Fruit fly (Drosophila melanogaster): ENCODE data around the gene Pgk.

Pgk gene

DNA sequence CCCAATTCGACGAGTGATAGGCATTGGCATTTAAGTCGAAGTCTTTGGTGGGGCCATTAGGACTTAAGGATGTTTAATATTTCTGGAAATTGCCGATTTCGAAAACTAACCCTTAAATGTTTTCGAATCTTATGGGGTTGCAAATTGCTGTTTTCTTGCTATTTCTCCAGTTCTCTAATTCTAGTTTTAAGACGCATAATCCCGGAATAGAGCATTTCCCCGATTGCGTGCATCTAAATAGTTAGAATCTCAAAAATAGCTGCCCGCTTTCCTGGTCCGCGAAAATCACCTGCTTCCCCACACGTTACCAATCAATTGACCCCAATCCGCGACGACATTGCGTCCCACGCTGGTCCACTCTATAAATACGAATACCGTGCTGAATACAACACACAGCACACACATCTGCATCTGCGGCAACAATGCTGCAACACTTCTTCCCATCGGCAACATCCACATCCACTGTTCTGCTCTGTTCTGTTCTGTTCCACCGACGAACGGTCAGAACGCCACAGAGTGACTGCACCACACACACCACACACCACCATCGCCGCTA, 886 bp downstream of the Pgk start, which contains the start of gene Bacc (continued):
- TF ChIP-seq zen (tag; optimal IDR thresholded peaks at IDR 0.05) (peak; percentile 45), pfk (GFP tag; optimal IDR thresholded peaks at IDR 0.05) (peak; percentile 80), Adf1 (GFP tag; IDR thresholded peaks at IDR 0.05) (no peak), bsh (GFP tag; optimal IDR thresholded peaks at IDR 0.05) (peak; percentile 79 to 99), CG43689 (GFP tag; IDR thresholded peaks at IDR 0.05) (no peak), luna (GFP tag; optimal IDR thresholded peaks at IDR 0.05) (peak; percentile 70), CG10431 (GFP tag; optimal IDR thresholded peaks at IDR 0.05) (peak; percentile 70), pita (GFP tag; optimal IDR thresholded peaks at IDR 0.05) (no peak), Hmr (GFP tag; optimal IDR thresholded peaks at IDR 0.05) (peak; percentile 94), chinmo (GFP tag; IDR thresholded peaks at IDR 0.05; ENCODE audit: partially characterized antibody) (no peak), CG11695 (GFP tag; IDR thresholded peaks at IDR 0.05) (no peak), CG2875 (GFP tag; optimal IDR thresholded peaks at IDR 0.05) (peak; percentile 79), CG14441 (GFP tag; IDR thresholded peaks at IDR 0.05) (no peak), Nf-YC (tag; optimal IDR thresholded peaks at IDR 0.05) (peak; percentile 64), amos (GFP tag; IDR thresholded peaks at IDR 0.05; ENCODE audit: partially characterized antibody) (no peak), dpn (GFP tag; optimal IDR thresholded peaks at IDR 0.05) (peak; percentile 87 to 91), CG7372 (GFP tag; IDR thresholded peaks at IDR 0.05) (no peak), CG12071 (GFP tag; optimal IDR thresholded peaks at IDR 0.05) (peak; percentile 66), Dip2 (GFP tag; IDR thresholded peaks at IDR 0.05) (no peak), CG12942 (GFP tag; optimal IDR thresholded peaks at IDR 0.05) (peak; percentile 80), CG7357 (GFP tag; IDR thresholded peaks at IDR 0.05) (peak; percentile 70), CG4424 (GFP tag; optimal IDR thresholded peaks at IDR 0.05) (peak; percentile 86), CG9437 (GFP tag; optimal IDR thresholded peaks at IDR 0.05) (peak; percentile 90), Hr39 (optimal IDR thresholded peaks at IDR 0.05) (no peak), CG34422 (GFP tag; IDR thresholded peaks at IDR 0.05) (no peak), sens (GFP tag) (peak; percentile 96), CG12155 (GFP tag; optimal IDR thresholded peaks at IDR 0.05) (peak; percentile 84), bbx (GFP tag; IDR thresholded peaks at IDR 0.05; ENCODE audit: partially characterized antibody) (no peak), CG7928 (GFP tag; optimal IDR thresholded peaks at IDR 0.05) (peak; percentile 16), odd (GFP tag; optimal IDR thresholded peaks at IDR 0.05) (peak; percentile 82), D19B (GFP tag; optimal IDR thresholded peaks at IDR 0.05) (peak; percentile 40), ci (GFP tag; IDR thresholded peaks at IDR 0.05) (no peak), CG1832 (GFP tag; optimal IDR thresholded peaks at IDR 0.05) (no peak), Hr78 (GFP tag; optimal IDR thresholded peaks at IDR 0.05) (peak in 1 of 2 experiments; percentile 41), NfI (GFP tag; optimal IDR thresholded peaks at IDR 0.05) (peak; percentile 83), esg (GFP tag; conservative IDR thresholded peaks at IDR 0.05) (no peak), eve (GFP tag; optimal IDR thresholded peaks at IDR 0.05) (no peak), hbn (GFP tag; IDR thresholded peaks at IDR 0.05; ENCODE audit: partially characterized antibody) (no peak), nom (GFP tag; optimal IDR thresholded peaks at IDR 0.05) (peak; percentile 96), NK7.1 (GFP tag; optimal IDR thresholded peaks at IDR 0.05) (peak; percentile 87), Oaz (GFP tag; IDR thresholded peaks at IDR 0.05) (no peak), CG4854 (GFP tag; optimal IDR thresholded peaks at IDR 0.05) (peak; percentile 77), CG15269 (tag; optimal IDR thresholded peaks at IDR 0.05) (peak; percentile 92), CG1529 (GFP tag; optimal IDR thresholded peaks at IDR 0.05) (peak; percentile 88), Scr (GFP tag; IDR thresholded peaks at IDR 0.05; ENCODE audit: partially characterized antibody) (no peak), aop (GFP tag; IDR thresholded peaks at IDR 0.05) (no peak), BEAF-32 (GFP tag; optimal IDR thresholded peaks at IDR 0.05) (no peak), CG9876 (GFP tag; optimal IDR thresholded peaks at IDR 0.05) (peak; percentile 79), Side (GFP tag; optimal IDR thresholded peaks at IDR 0.05) (peak; percentile 80), Myb (GFP tag; optimal IDR thresholded peaks at IDR 0.05) (peak; percentile 83)
